Worm (Caenorhabditis elegans) whole organism, L4/young adult: ENCODE measurements around the gene grwd-1.

ENCODE experiments used
- W03F9.2 ChIP-seq: fragments of 150-350 bp; optimal IDR thresholded peaks from 2 replicates; lab custom pipeline; 2014; ENCODE audit warnings: missing biosample characterization, missing genetic modification characterization
- dao-5 ChIP-seq: sonication (generic microtip); optimal IDR thresholded peaks from 2 replicates; lab custom pipeline; 2016; ENCODE audit warnings: missing genotype, missing genetic modification characterization, moderate library complexity, missing compliant biosample characterization
- him-1 ChIP-seq: sonication (generic microtip); optimal IDR thresholded peaks from 2 replicates; lab custom pipeline; 2016; ENCODE audit warnings: missing genotype, missing genetic modification reagents, missing genetic modification characterization, missing compliant biosample characterization

Gene grwd-1

DNA sequence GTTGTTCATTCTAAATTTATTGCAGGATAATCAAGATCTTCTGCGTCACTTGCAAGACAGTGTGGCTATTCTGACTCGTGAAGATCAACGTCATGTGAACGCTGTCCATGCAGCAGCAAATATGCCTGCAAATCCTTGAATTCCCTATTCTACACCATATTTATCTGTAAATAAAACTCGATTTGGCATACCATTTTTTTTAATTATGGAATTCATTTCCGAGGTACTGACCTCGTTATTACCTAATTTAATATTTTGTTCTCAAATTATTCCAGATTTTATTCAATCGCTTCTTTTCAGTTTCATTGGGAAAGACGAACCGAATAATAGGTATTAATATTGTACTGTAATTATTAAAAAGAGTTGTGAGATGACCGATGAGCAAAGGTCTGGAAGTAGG is 20.4 kb downstream of the grwd-1 start, which contains the start of gene cid-1:
cid-1 (plus strand) TSS at position 301 of the 400 bp plus-strand sequence.
- TF ChIP-seq W03F9.2 (no peak), him-1 (tag; lab: Kevin White, UChicago) (no peak), dao-5 (tag; lab: Kevin White, UChicago) (no peak)

DNA sequence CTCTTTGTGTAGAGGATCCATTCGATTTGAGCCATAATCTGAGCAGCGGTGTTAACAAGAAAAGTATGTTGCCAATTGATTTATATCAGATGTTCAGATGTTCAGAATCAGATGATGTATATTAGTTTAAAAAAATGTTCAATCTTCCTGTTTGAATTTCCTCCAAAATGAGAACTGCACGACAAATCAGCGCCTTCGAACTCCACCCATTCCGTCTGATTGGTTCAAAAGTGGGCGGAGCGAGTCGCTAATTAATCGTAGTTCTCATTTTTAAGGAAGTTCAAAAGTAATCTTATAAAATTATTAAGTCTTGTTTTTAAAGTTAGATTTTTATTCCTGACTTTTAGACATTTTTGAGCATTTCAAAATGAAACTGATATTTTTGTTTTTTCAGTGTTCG is 25.9 kb downstream of the grwd-1 start:
- no peak for TF ChIP-seq W03F9.2
- no peak for TF ChIP-seq dao-5 (tag; lab: Kevin White, UChicago)
- TF ChIP-seq him-1 (tag; lab: Kevin White, UChicago), result no peak

DNA sequence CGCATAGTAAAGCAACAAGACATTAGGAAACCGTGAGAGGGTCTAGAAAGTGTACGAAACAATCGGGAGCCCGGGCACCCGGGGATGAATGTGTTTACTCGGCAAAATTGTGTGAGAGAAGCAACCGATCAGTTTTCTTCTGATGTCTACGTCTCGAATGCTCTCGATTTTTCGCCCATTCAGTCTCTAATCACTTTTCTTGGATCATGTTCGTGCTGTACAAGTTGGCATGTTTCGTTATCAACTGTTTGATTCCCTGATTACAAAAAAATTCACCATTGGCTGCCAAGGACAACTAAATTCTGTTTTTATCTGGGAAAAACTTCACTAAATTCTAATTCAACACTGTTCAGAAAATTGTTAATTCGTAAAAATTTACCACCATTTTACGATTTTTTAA is 27.3 kb downstream of the grwd-1 start:
- TF ChIP-seq him-1 (tag; lab: Kevin White, UChicago) (no peak), dao-5 (tag; lab: Kevin White, UChicago) (no peak), W03F9.2 (no peak)

DNA sequence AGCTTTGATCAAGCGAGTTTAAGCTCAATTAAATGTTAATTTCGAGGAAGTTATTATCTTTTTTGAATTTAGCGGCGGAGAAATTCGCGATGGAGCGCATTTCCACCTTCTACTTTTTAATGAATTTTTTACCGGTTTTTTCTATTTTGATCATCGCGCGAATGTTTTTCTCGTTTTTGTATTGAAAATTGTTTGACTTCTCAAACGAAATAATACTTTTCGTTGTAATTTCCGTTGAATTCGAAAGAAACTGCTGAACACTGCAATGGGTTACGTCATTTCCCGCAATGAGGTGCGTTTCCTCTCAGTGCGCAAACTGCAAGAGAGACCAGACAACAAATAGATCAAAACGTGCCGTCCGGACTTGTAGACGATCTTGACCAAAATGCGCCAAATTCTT is 28.0 kb downstream of the grwd-1 start:
- TF ChIP-seq W03F9.2, result no peak
- no peak for TF ChIP-seq him-1 (tag; lab: Kevin White, UChicago)
- TF ChIP-seq dao-5 (tag; lab: Kevin White, UChicago), result no peak

DNA sequence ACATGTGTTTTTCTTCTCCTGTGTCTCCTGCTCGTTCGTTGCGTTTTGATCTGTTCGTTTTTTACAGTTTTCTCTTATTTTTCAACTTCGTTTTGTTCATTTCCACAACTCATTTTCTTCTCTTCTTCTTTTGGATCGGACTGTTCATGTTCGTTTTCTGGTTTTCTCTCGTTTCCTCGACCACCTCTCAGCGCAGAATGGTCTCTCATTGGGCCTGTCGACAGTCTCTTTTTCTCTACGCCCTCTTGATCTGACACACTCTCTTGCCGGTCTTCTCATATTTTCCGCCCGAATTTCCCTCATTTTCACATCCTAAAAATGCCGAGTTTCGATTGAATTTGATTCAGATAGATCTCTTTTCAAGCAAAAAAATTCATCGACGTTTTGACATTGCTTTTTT is 28.4 kb downstream of the grwd-1 start:
- TF ChIP-seq him-1 (tag; lab: Kevin White, UChicago) (no peak), dao-5 (tag; lab: Kevin White, UChicago) (no peak), W03F9.2 (no peak)

DNA sequence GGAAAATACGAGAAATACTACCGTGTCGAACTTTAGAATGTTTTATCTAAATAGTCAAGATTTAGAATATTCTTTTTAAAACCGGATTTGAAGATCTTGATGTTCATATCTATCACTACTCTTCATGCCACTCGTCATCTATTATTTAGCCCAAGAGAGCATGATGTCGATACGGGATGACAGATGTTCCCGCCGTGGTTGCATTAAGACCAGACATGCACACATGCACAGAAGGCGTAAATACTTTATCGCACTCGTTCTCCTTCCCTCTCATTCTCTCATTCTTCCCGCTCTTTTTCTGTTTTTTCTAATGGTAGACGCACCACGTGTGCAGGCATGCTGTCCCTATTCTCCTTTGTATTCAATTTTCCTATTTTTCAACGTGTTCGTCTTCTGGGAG is 30.1 kb downstream of the grwd-1 start:
- no peak for TF ChIP-seq him-1 (tag; lab: Kevin White, UChicago)
- TF ChIP-seq W03F9.2, result no peak
- no peak for TF ChIP-seq dao-5 (tag; lab: Kevin White, UChicago)

DNA sequence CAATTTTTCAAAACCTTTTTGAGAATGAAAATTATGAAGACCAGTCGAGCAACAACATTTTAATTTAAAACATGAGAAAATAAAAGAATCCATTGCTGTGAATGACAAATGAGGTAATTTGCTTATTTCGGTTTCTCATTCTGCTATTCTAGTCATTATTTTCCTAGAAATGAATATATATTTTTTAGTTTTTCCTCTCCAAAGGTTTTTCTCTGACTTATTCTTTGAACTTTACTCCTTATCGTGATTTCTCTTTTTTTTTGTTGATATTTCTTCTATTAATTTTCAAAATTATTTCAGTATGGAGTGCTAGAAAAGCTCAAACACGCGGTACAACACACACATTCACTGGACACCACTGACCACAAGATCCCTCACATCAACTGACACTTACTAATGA is 32.4 kb downstream of the grwd-1 start, which contains the start of gene pup-2:
pup-2 (plus strand) TSS at position 301 of the 400 bp plus-strand sequence.
- no peak for TF ChIP-seq dao-5 (tag; lab: Kevin White, UChicago)
- TF ChIP-seq him-1 (tag; lab: Kevin White, UChicago), result no peak
- TF ChIP-seq W03F9.2, result no peak

DNA sequence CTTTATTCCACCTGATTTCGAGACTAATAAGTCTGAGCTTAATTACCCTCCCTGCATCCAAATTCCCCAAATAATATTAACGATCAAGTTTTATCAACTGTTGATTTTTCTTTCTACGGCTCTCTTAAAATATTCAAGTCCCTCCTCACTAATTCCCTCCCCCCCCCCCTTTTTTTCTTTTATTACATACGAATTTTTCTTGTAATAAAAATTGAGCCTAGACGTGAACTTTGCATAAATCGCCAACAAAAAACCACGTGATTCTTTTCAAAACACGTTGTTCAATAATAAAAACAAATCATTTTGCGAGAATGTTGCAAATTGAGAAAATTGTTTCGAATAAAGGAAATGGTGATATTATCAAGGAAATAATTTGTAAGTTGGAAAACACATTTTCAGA is 35.2 kb downstream of the grwd-1 start, which contains the start of gene K10D2.8:
K10D2.8 (plus strand) TSS at position 301 of the 400 bp plus-strand sequence.
- TF ChIP-seq W03F9.2 (no peak), him-1 (tag; lab: Kevin White, UChicago) (no peak), dao-5 (tag; lab: Kevin White, UChicago) (no peak)

DNA sequence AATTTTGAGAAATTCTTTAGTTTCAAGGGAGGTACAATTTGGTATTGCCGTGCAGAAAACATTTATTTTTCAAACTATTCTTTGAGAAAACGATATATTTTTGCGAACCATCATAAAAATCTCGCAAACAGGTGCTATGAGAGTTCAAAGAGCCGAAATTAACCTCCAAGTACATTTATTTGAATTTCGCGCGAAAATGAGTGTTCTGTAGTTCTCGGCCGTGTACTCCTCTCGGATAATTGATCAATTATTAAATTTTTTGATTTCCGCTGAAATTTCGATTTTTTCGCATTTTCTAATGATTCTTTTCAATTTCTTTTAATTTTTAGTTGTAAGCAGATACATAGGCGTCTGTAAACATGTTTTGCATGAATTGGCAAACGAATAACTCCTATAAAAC is 36.9 kb downstream of the grwd-1 start:
- no peak for TF ChIP-seq dao-5 (tag; lab: Kevin White, UChicago)
- no peak for TF ChIP-seq W03F9.2
- TF ChIP-seq him-1 (tag; lab: Kevin White, UChicago), result no peak

DNA sequence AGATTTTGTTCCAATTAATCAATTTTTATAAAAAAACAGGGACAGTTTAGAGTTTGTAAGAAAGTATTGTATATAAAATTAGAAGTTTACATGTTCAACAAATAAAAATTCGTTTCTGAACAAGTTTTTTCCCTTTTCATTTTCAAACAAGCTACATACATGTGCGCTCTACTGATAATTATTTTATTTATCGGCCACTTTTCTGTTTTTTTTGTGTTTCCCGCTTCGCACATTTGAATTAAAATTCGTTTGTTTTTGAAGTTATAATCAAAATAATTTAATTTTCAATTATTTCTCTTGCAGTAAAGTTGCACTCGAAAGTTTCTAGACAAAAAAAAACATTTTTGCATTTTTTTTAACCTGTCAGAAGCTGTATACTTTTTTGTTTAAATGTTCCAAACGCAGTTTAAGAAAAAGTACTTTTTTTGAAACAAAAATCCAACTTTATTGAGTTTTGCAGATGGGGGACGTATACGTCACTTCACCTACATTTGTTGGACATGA is 37.5 kb downstream of the grwd-1 start, which contains the start of gene hira-1:
hira-1 (plus strand) TSS at position 454 of the 504 bp plus-strand sequence.
- TF ChIP-seq him-1 (tag; lab: Kevin White, UChicago) (no peak), W03F9.2 (peak; percentile 45)

DNA sequence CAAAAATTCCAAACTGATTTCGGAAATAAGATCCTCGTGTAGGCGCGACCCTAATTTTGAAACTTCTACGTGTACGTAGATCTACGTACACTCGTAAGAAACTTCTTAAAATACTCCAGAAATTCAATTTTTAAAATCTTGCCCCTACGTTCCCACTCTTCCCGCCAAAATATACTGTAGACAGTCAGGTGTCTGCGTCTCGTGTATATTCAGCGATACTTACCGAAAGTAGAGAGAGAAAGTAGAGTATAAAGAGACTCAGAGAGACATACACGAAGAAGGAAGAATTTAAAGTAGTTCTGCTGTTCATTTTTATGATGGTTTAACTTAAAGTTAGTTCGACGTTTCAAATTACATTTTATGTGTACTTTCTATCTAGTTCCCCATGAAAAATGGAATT is 40.0 kb downstream of the grwd-1 start:
- TF ChIP-seq dao-5 (tag; lab: Kevin White, UChicago) (no peak), him-1 (tag; lab: Kevin White, UChicago) (no peak), W03F9.2 (no peak)

DNA sequence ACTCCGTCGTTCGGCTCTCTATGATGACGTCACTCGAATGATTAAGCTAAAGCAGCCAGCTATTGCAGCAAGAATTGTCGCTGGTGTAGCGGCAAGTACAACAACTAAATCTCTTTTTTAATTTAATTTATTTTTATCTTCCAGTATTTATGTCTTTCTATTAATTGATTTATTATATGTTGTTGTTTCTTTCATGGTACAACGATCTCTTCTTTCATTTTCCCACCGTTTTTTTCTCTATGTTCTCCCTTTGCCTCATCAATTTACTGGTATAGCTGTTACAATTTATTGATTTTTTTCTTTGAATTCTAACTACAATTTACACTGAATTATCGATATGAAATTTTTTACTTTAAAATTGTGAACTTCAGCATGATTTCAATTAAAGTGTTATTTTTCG is 42.4 kb downstream of the grwd-1 start, which contains the start of gene moc-6:
moc-6 (plus strand) TSS at position 301 of the 400 bp plus-strand sequence.
- TF ChIP-seq dao-5 (tag; lab: Kevin White, UChicago), result no peak
- no peak for TF ChIP-seq him-1 (tag; lab: Kevin White, UChicago)
- TF ChIP-seq W03F9.2, result no peak

DNA sequence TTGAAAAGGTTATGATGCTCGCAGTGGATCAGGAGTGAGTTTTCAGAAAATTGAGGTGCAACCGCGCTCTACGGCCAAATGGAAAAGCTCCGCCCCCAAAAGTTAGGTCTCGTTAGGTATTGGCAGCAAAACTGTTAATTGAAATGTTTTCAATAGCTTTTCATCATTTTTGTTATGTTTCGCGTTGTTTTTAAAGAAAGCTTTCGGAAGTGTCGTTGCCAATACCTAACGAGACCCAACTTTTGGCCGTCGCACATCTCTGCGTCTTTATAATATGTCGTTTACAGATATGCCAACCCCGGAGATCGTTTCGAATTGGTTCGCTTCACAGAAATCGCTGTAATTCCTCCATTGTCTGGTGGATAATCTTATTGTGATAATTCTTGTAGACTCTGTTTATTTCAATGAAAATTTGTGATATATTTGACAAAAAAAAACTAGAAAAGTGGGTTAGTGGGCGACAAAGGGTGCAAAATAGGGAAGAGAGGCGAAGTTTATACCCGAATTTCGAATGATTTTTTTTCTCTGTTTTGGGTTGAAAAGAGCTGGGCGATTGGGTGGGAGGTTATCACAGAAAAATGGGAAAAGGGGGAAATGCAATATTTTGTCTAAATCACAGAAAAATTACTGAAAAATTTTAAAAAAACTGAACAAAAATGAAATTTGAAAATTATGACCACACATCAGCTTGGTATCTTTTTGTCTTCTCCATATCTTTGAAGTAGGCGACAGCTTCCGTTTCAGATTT is 43.2 kb downstream of the grwd-1 start:
- no peak for TF ChIP-seq him-1 (tag; lab: Kevin White, UChicago)
- TF ChIP-seq dao-5 (tag; lab: Kevin White, UChicago), result no peak
- no peak for TF ChIP-seq W03F9.2

DNA sequence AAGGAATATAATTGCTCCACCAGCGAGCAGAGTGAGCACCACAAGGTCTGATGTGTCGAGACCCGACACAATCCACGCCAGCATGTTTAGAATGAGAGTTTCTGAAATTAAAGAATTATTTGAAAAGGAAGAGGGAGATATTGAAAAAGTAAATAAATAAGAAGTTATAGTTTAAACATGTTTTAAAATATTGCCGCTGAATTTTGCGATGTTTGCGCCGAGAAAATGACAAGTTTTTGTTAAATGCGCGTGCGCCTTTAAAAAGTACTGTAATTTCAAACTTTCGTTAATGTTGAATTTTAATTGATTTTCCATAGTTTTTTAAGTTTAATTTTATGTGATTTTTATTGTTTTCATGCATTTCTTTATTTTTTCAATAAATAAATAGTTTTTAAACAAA is 46.3 kb downstream of the grwd-1 start, which contains the start of gene emb-8:
emb-8 (minus strand) TSS at position 101 of the 400 bp plus-strand sequence.
- TF ChIP-seq W03F9.2 (no peak), dao-5 (tag; lab: Kevin White, UChicago) (no peak), him-1 (tag; lab: Kevin White, UChicago) (no peak)
